Worm (Caenorhabditis elegans) whole organism, young adult: Measurements from ENCODE around the gene cyp-25A2.

Experiments used
- F37B4.10 ChIP-seq: fragments of 200-800 bp; sonication (Bioruptor generic); IDR thresholded peaks from 2 replicates; pipeline ENCODE4 v1.3.6; 2022; ENCODE audit warnings: missing genetic modification characterization, missing compliant biosample characterization
- K11D2.4 ChIP-seq: fragments of 200-800 bp; sonication (Bioruptor generic); IDR thresholded peaks from 2 replicates; pipeline ENCODE4 v1.3.6; 2022; ENCODE audit warnings: missing genetic modification reagents, missing genetic modification characterization, missing compliant biosample characterization
- Y79H2A.3 ChIP-seq: fragments of 200-800 bp; sonication (Bioruptor generic); conservative IDR thresholded peaks from 2 replicates; pipeline ENCODE4 v1.3.6; 2022; ENCODE audit warnings: missing genetic modification reagents, missing genetic modification characterization, missing compliant biosample characterization
- ZK185.1 ChIP-seq: sonication (generic microtip); optimal IDR thresholded peaks from 2 replicates; lab custom pipeline; 2016; ENCODE audit warnings: mild to moderate bottlenecking, missing genetic modification characterization, missing compliant biosample characterization; ENCODE audit not compliant: poor library complexity, severe bottlenecking
- ama-1 ChIP-seq, 3 experiments: fragments of 150-350 bp in 1 of 3; sonication (generic microtip) in 2 of 3; optimal IDR thresholded peaks; 2 replicates each; lab custom pipeline; 2014 to 2018; ENCODE audit warnings: missing biosample characterization in 2 of 3, missing genetic modification characterization in 2 of 3, missing genetic modification reagents in 2 of 3
- ceh-27 ChIP-seq: fragments of 200-800 bp; sonication (Bioruptor generic); optimal IDR thresholded peaks from 2 replicates; lab custom pipeline; 2018; ENCODE audit warnings: mild to moderate bottlenecking, missing genetic modification characterization, moderate library complexity, missing compliant biosample characterization
- him-1 ChIP-seq: sonication (generic microtip); optimal IDR thresholded peaks from 2 replicates; lab custom pipeline; 2016; ENCODE audit warnings: missing genotype, missing genetic modification reagents, missing genetic modification characterization, missing compliant biosample characterization
- lin-40 ChIP-seq: sonication (generic microtip); optimal IDR thresholded peaks from 2 replicates; lab custom pipeline; 2016; ENCODE audit warnings: missing genetic modification characterization, mild to moderate bottlenecking, missing compliant biosample characterization, missing genotype, missing genetic modification reagents
- nhr-120 ChIP-seq: fragments of 200-800 bp; sonication (Bioruptor generic); IDR thresholded peaks from 2 replicates; pipeline ENCODE4 v1.3.6; 2022; ENCODE audit warnings: missing genetic modification characterization, missing compliant biosample characterization
- rcor-1 ChIP-seq: fragments of 200-800 bp; sonication (Bioruptor generic); IDR thresholded peaks from 2 replicates; pipeline ENCODE4 v1.3.6; 2022; ENCODE audit warnings: missing genetic modification reagents, missing genetic modification characterization, missing compliant biosample characterization
- repo-1 ChIP-seq: sonication (generic microtip); optimal IDR thresholded peaks from 2 replicates; lab custom pipeline; 2017; ENCODE audit warnings: mild to moderate bottlenecking, missing genetic modification characterization, missing compliant biosample characterization
- snpc-4 ChIP-seq, 5 experiments: fragments of 150-350 bp in 1 of 5; sonication (generic microtip) in 4 of 5; optimal IDR thresholded peaks; 2 replicates each; lab custom pipeline; 2014 to 2018; ENCODE audit warnings: missing genetic modification characterization in 5 of 5, missing biosample characterization in 3 of 5, antibody characterized with exemption in 2 of 5, mild to moderate bottlenecking in 2 of 5, missing compliant biosample characterization in 2 of 5, missing genotype in 2 of 5, moderate library complexity in 2 of 5, missing genetic modification reagents in 1 of 5

- TF ChIP-seq ama-1 (optimal IDR thresholded peaks at IDR 0.05; lab: Kevin White, UChicago) (peak; percentile 93), ama-1 (GFP tag; optimal IDR thresholded peaks at IDR 0.05; lab: Kevin White, UChicago) (peak in 1 of 2 experiments; percentile 15), ceh-27 (GFP tag; lab: Kevin White, UChicago) (peak; percentile 71), snpc-4 (GFP tag; optimal IDR thresholded peaks at IDR 0.05; lab: Kevin White, UChicago) (no peak), snpc-4 (tag; optimal IDR thresholded peaks at IDR 0.05; lab: Kevin White, UChicago) (peak in 3 of 4 experiments; percentile 27 to 57 (median 57)), Y79H2A.3 (no peak), nhr-120 (no peak), ZK185.1 (peak; percentile 77), rcor-1 (GFP tag; lab: Robert Waterston, UW) (peak; percentile 12; the same call in 1 of the 2 replicates), F37B4.10 (GFP tag; lab: Robert Waterston, UW) (no peak), repo-1 (tag; lab: Kevin White, UChicago) (peak; percentile 40), him-1 (tag; lab: Kevin White, UChicago) (no peak), lin-40 (tag; lab: Kevin White, UChicago) (peak; percentile 75), K11D2.4 (peak; percentile 79; the same call in 1 of the 2 replicates)
These were observed 27.9 kb downstream of the cyp-25A2 start, which contains the start of gene brc-1 for ce11 chrIII:3862918-3863385.
